Fruit fly (Drosophila melanogaster) whole organism, wandering third instar larva: ENCODE data around the gene Proc.

ENCODE experiments used
- Abd-B ChIP-seq: fragments of >200 bp; optimal IDR thresholded peaks from 2 replicates; lab custom pipeline; 2017; ENCODE audit warnings: missing biosample characterization, missing genetic modification characterization
- CG32264 ChIP-seq: fragments of 200-800 bp; sonication (Bioruptor generic); optimal IDR thresholded peaks from 2 replicates; lab custom pipeline; 2016; ENCODE audit warnings: missing biosample characterization, missing genetic modification characterization
- CG9705 ChIP-seq: fragments of 200-800 bp; sonication (Bioruptor generic); optimal IDR thresholded peaks from 2 replicates; lab custom pipeline; 2018; ENCODE audit warnings: missing biosample characterization, mild to moderate bottlenecking, missing genetic modification characterization
- CrebA ChIP-seq: fragments of 200-800 bp; sonication (Bioruptor generic); optimal IDR thresholded peaks from 2 replicates; lab custom pipeline; 2016; ENCODE audit warnings: missing biosample characterization, mild to moderate bottlenecking, missing genetic modification characterization, borderline replicate concordance
- Dfd ChIP-seq: fragments of >200 bp; optimal IDR thresholded peaks from 2 replicates; lab custom pipeline; 2017; ENCODE audit warnings: missing biosample characterization, missing genetic modification characterization
- Dif ChIP-seq: fragments of 200-275, 200-300 bp; sonication (Bioruptor generic); optimal IDR thresholded peaks from 2 replicates; lab custom pipeline; 2018; ENCODE audit warnings: missing biosample characterization, missing genetic modification characterization; ENCODE audit not compliant: partially characterized antibody
- GATAd ChIP-seq: sonication (Bioruptor generic); optimal IDR thresholded peaks from 2 replicates; lab custom pipeline; 2016; ENCODE audit warnings: missing biosample characterization, missing genetic modification characterization
- HLH106 ChIP-seq: fragments of 200-800 bp; optimal IDR thresholded peaks from 3 replicates; lab custom pipeline; 2019; ENCODE audit warnings: missing biosample characterization, mild to moderate bottlenecking, missing genetic modification characterization, moderate library complexity
- Hnf4 ChIP-seq: fragments of 200-800 bp; sonication (Bioruptor generic); optimal IDR thresholded peaks from 2 replicates; lab custom pipeline; 2016; ENCODE audit warnings: missing biosample characterization, mild to moderate bottlenecking, missing genetic modification characterization
- Hr78 ChIP-seq: fragments of >200 bp; optimal IDR thresholded peaks from 2 replicates; lab custom pipeline; 2017; ENCODE audit warnings: missing biosample characterization, missing genetic modification characterization
- Hr83 ChIP-seq: fragments of 200-300 bp; sonication (Bioruptor generic); optimal IDR thresholded peaks from 2 replicates; lab custom pipeline; 2016; ENCODE audit warnings: missing biosample characterization, mild to moderate bottlenecking, missing genetic modification characterization, moderate library complexity; ENCODE audit not compliant: poor library complexity, severe bottlenecking
- Jra ChIP-seq: sonication (Bioruptor generic); optimal IDR thresholded peaks from 2 replicates; lab custom pipeline; 2016; ENCODE audit warnings: missing biosample characterization, missing genetic modification characterization
- Mio ChIP-seq: sonication (Bioruptor generic); optimal IDR thresholded peaks from 2 replicates; lab custom pipeline; 2016; ENCODE audit warnings: missing biosample characterization, missing genetic modification characterization
- Myc ChIP-seq: fragments of >200 bp; optimal IDR thresholded peaks from 2 replicates; lab custom pipeline; 2017
- N ChIP-seq: fragments of >200 bp; optimal IDR thresholded peaks from 2 replicates; lab custom pipeline; 2018; ENCODE audit warnings: missing biosample characterization, missing external identifiers, missing genetic modification characterization
- OdsH ChIP-seq: fragments of 200-800 bp; sonication (Bioruptor generic); optimal IDR thresholded peaks from 2 replicates; lab custom pipeline; 2016; ENCODE audit warnings: missing biosample characterization, mild to moderate bottlenecking, missing genetic modification characterization
- Rel ChIP-seq, 2 experiments: fragments of 200-800 bp; sonication (Bioruptor generic) in 1 of 2; optimal IDR thresholded peaks; 2 replicates in 1 of 2; 3 replicates in 1 of 2; lab custom pipeline; 2016 to 2019; ENCODE audit warnings: mild to moderate bottlenecking in 2 of 2, missing biosample characterization in 2 of 2, missing genetic modification characterization in 2 of 2, moderate library complexity in 1 of 2
- Sp1 ChIP-seq: fragments of 200-800 bp; sonication (Bioruptor generic); optimal IDR thresholded peaks from 3 replicates; lab custom pipeline; 2019; ENCODE audit warnings: missing biosample characterization, mild to moderate bottlenecking, missing genetic modification characterization, moderate library complexity
- Vsx2 ChIP-seq: fragments of 200-300, 225-300 bp; sonication (Bioruptor generic); optimal IDR thresholded peaks from 2 replicates; lab custom pipeline; 2018; ENCODE audit warnings: missing biosample characterization, missing genetic modification characterization; ENCODE audit not compliant: partially characterized antibody
- br ChIP-seq: fragments of 200-800 bp; sonication (Bioruptor generic); optimal IDR thresholded peaks from 2 replicates; lab custom pipeline; 2016; ENCODE audit warnings: missing biosample characterization, missing genetic modification characterization
- brk ChIP-seq: fragments of 200-800 bp; sonication (Bioruptor generic); optimal IDR thresholded peaks from 2 replicates; lab custom pipeline; 2016; ENCODE audit warnings: missing biosample characterization, mild to moderate bottlenecking, missing genetic modification characterization
- dl ChIP-seq, 2 experiments: fragments of 175-275, 200-275 bp in 1 of 2; fragments of 200-275 bp in 1 of 2; sonication (Bioruptor generic); optimal IDR thresholded peaks; lab custom pipeline; 2018; ENCODE audit warnings: mild to moderate bottlenecking in 2 of 2, missing biosample characterization in 2 of 2, missing genetic modification characterization in 2 of 2, moderate library complexity in 2 of 2; ENCODE audit not compliant: partially characterized antibody in 2 of 2, insufficient read depth in 1 of 2
- dmrt93B ChIP-seq: fragments of 200-800 bp; sonication (Bioruptor generic); optimal IDR thresholded peaks from 2 replicates; lab custom pipeline; 2018; ENCODE audit warnings: missing biosample characterization, mild to moderate bottlenecking, missing genetic modification characterization
- dsf ChIP-seq: sonication (Bioruptor generic); optimal IDR thresholded peaks from 2 replicates; lab custom pipeline; 2016; ENCODE audit warnings: missing biosample characterization, missing genetic modification characterization, borderline replicate concordance
- ey ChIP-seq: fragments of 200-800 bp; sonication (Bioruptor generic); optimal IDR thresholded peaks from 2 replicates; lab custom pipeline; 2016; ENCODE audit warnings: missing biosample characterization, missing genetic modification characterization
- foxo ChIP-seq, 2 experiments: fragments of 200-800 bp; sonication (Bioruptor generic); optimal IDR thresholded peaks; 2 replicates in 1 of 2; 3 replicates in 1 of 2; lab custom pipeline; 2016 to 2017; ENCODE audit warnings: missing biosample characterization in 2 of 2, missing genetic modification characterization in 2 of 2
- fru ChIP-seq: fragments of 200-800 bp; sonication (Bioruptor generic); optimal IDR thresholded peaks from 3 replicates; lab custom pipeline; 2016; ENCODE audit warnings: missing biosample characterization, mild to moderate bottlenecking, missing genetic modification characterization
- h ChIP-seq: fragments of 200-800 bp; sonication (Bioruptor generic); optimal IDR thresholded peaks from 3 replicates; lab custom pipeline; 2016; ENCODE audit warnings: missing biosample characterization, mild to moderate bottlenecking, missing genetic modification characterization
- jim ChIP-seq: fragments of 175-275, 200-325 bp; sonication (Bioruptor generic); optimal IDR thresholded peaks from 2 replicates; lab custom pipeline; 2016; ENCODE audit warnings: missing biosample characterization, mild to moderate bottlenecking, missing genetic modification characterization
- lola ChIP-seq: fragments of >200 bp; optimal IDR thresholded peaks from 2 replicates; lab custom pipeline; 2017; ENCODE audit warnings: missing biosample characterization, missing genetic modification characterization
- pan ChIP-seq: fragments of >200 bp; optimal IDR thresholded peaks from 2 replicates; lab custom pipeline; 2017
- psq ChIP-seq: fragments of 200-800 bp; sonication (Bioruptor generic); optimal IDR thresholded peaks from 3 replicates; lab custom pipeline; 2017; ENCODE audit warnings: missing biosample characterization, mild to moderate bottlenecking, missing genetic modification characterization, moderate library complexity
- rgr ChIP-seq: fragments of 200-800 bp; sonication (Bioruptor generic); optimal IDR thresholded peaks from 3 replicates; lab custom pipeline; 2016; ENCODE audit warnings: missing biosample characterization, mild to moderate bottlenecking, missing genetic modification characterization
- sage ChIP-seq: fragments of 200-800 bp; sonication (Bioruptor generic); optimal IDR thresholded peaks from 2 replicates; lab custom pipeline; 2016; ENCODE audit warnings: missing biosample characterization, mild to moderate bottlenecking, missing genetic modification characterization
- sv ChIP-seq: fragments of 200-800 bp; sonication (Bioruptor generic); optimal IDR thresholded peaks from 3 replicates; lab custom pipeline; 2016; ENCODE audit warnings: missing biosample characterization, missing genetic modification characterization
- tai ChIP-seq: sonication (Bioruptor generic); optimal IDR thresholded peaks from 2 replicates; lab custom pipeline; 2016; ENCODE audit warnings: missing biosample characterization, missing genetic modification characterization
- usp ChIP-seq: fragments of >200 bp; optimal IDR thresholded peaks from 2 replicates; lab custom pipeline; 2017; ENCODE audit warnings: missing biosample characterization, missing genetic modification characterization
- woc ChIP-seq: sonication (Bioruptor generic); optimal IDR thresholded peaks from 2 replicates; lab custom pipeline; 2016; ENCODE audit warnings: missing biosample characterization, mild to moderate bottlenecking, missing genetic modification characterization

The Proc gene

dm6 chr2L:7901833-7902232 is 30.6 kb upstream of the Proc start:
- TF ChIP-seq fru (GFP tag; lab: Kevin White, UChicago) = no peak
- no peak for TF ChIP-seq N (GFP tag; lab: Kevin White, UChicago)
- TF ChIP-seq lola = no peak
- no peak for TF ChIP-seq Rel (GFP tag; optimal IDR thresholded peaks at IDR 0.05; lab: Kevin White, UChicago)
- TF ChIP-seq Rel (tag; optimal IDR thresholded peaks at IDR 0.05; lab: Kevin White, UChicago) = no peak
- no peak for TF ChIP-seq dl (GFP tag; optimal IDR thresholded peaks at IDR 0.05; lab: Kevin White, UChicago; ENCODE audit: insufficient read depth in 1 of 2, partially characterized antibody in 2 of 2)

- peak; percentile 23 for TF ChIP-seq CG9705 (GFP tag; lab: Kevin White, UChicago)
- peak; percentile 65 for TF ChIP-seq Hnf4 (GFP tag; lab: Kevin White, UChicago)
- peak; percentile 33 for TF ChIP-seq sage (GFP tag; lab: Kevin White, UChicago)
- peak; percentile 81 for TF ChIP-seq fru (GFP tag; lab: Kevin White, UChicago)
- no peak for TF ChIP-seq CrebA (GFP tag; lab: Kevin White, UChicago)
- peak; percentile 81 for TF ChIP-seq HLH106 (tag; lab: Kevin White, UChicago)
- no peak for TF ChIP-seq Mio (GFP tag; lab: Kevin White, UChicago)
- no peak for TF ChIP-seq dsf (GFP tag; lab: Kevin White, UChicago)
- no peak for TF ChIP-seq pan (lab: Kevin White, UChicago)
- peak; percentile 62 for TF ChIP-seq psq (GFP tag; lab: Kevin White, UChicago)
- TF ChIP-seq foxo (GFP tag; optimal IDR thresholded peaks at IDR 0.05; lab: Kevin White, UChicago) = peak; percentile 34 to 66
- TF ChIP-seq usp = no peak
- no peak for TF ChIP-seq Hr83 (GFP tag; lab: Kevin White, UChicago)
- TF ChIP-seq Jra (GFP tag; lab: Kevin White, UChicago) = no peak
- TF ChIP-seq brk = peak; percentile 7
- TF ChIP-seq GATAd (GFP tag; lab: Kevin White, UChicago) = no peak
- peak; percentile 62 for TF ChIP-seq ey (GFP tag; lab: Kevin White, UChicago)
- TF ChIP-seq CG32264 (GFP tag; lab: Kevin White, UChicago) = peak; percentile 58
- peak; percentile 79 for TF ChIP-seq Sp1 (GFP tag; lab: Kevin White, UChicago)
- no peak for TF ChIP-seq sv (GFP tag; lab: Kevin White, UChicago)
- TF ChIP-seq lola = no peak
- TF ChIP-seq Dif = no peak
- no peak for TF ChIP-seq N (GFP tag; lab: Kevin White, UChicago)
- TF ChIP-seq rgr (GFP tag; lab: Kevin White, UChicago) = peak; percentile 60
- TF ChIP-seq br (GFP tag; lab: Kevin White, UChicago) = peak; percentile 73
- no peak for TF ChIP-seq Hr78 (GFP tag; lab: Kevin White, UChicago)
- TF ChIP-seq Dfd = no peak
- no peak for TF ChIP-seq Vsx2 (GFP tag; lab: Kevin White, UChicago)
- TF ChIP-seq woc (GFP tag; lab: Kevin White, UChicago) = peak; percentile 37
- no peak for TF ChIP-seq Rel (GFP tag; optimal IDR thresholded peaks at IDR 0.05; lab: Kevin White, UChicago)
- peak; percentile 7 for TF ChIP-seq Rel (tag; optimal IDR thresholded peaks at IDR 0.05; lab: Kevin White, UChicago)
- peak; percentile 82 for TF ChIP-seq h (GFP tag; lab: Kevin White, UChicago)
- TF ChIP-seq OdsH (GFP tag; lab: Kevin White, UChicago) = peak; percentile 63
- no peak for TF ChIP-seq jim
- peak; percentile 47 for TF ChIP-seq dmrt93B (GFP tag; lab: Kevin White, UChicago)
- no peak for TF ChIP-seq Abd-B (GFP tag; lab: Kevin White, UChicago)
- no peak for TF ChIP-seq dl (GFP tag; optimal IDR thresholded peaks at IDR 0.05; lab: Kevin White, UChicago; ENCODE audit: insufficient read depth in 1 of 2, partially characterized antibody in 2 of 2)
- no peak for TF ChIP-seq Myc (lab: Kevin White, UChicago)
- TF ChIP-seq tai = no peak
Measured at dm6 chr2L:7899949-7900348, 28.7 kb upstream of the Proc start.

dm6 chr2L:7899108-7899507 is 27.9 kb upstream of the Proc start:
- TF ChIP-seq Dfd (no peak), h (GFP tag; lab: Kevin White, UChicago) (peak; percentile 13), woc (GFP tag; lab: Kevin White, UChicago) (peak; percentile 36), Rel (GFP tag; optimal IDR thresholded peaks at IDR 0.05; lab: Kevin White, UChicago) (no peak), Rel (tag; optimal IDR thresholded peaks at IDR 0.05; lab: Kevin White, UChicago) (no peak), tai (no peak), N (GFP tag; lab: Kevin White, UChicago) (no peak), HLH106 (tag; lab: Kevin White, UChicago) (peak; percentile 0), ey (GFP tag; lab: Kevin White, UChicago) (peak; percentile 30)
